Worm (Caenorhabditis elegans) whole organism, L3 larva: Measurements from ENCODE around the gene kel-1.

Experiments used
- ZK546.5 ChIP-seq: sonication (generic microtip); optimal IDR thresholded peaks from 2 replicates; lab custom pipeline; 2017; ENCODE audit warnings: missing biosample characterization, missing genetic modification characterization
- egl-5 ChIP-seq: fragments of 150-350 bp; optimal IDR thresholded peaks from 2 replicates; lab custom pipeline; 2017; ENCODE audit warnings: missing biosample characterization, missing genetic modification reagents, missing genetic modification characterization, inconsistent platforms
- elt-1 ChIP-seq: fragments of 150-350 bp; optimal IDR thresholded peaks from 2 replicates; lab custom pipeline; 2014; ENCODE audit warnings: missing biosample characterization, missing genetic modification characterization
- elt-2 ChIP-seq: sonication (generic microtip); optimal IDR thresholded peaks from 2 replicates; lab custom pipeline; 2016; ENCODE audit warnings: missing genetic modification reagents, mild to moderate bottlenecking, missing genetic modification characterization, missing compliant biosample characterization
- fkh-10 ChIP-seq: sonication (generic microtip); optimal IDR thresholded peaks from 2 replicates; lab custom pipeline; 2017; ENCODE audit warnings: missing biosample characterization, missing genetic modification reagents, missing genetic modification characterization
- fos-1 ChIP-seq: fragments of 150-350 bp; optimal IDR thresholded peaks from 2 replicates; lab custom pipeline; 2014; ENCODE audit warnings: missing biosample characterization, missing genetic modification characterization
- nhr-76 ChIP-seq: fragments of 150-350 bp; sonication (generic microtip); optimal IDR thresholded peaks from 5 replicates; lab custom pipeline; 2014; ENCODE audit warnings: missing biosample characterization, missing genetic modification characterization
- pqm-1 ChIP-seq: fragments of 150-350 bp; optimal IDR thresholded peaks from 2 replicates; lab custom pipeline; 2017; ENCODE audit warnings: missing biosample characterization, missing genetic modification characterization, inconsistent platforms
- sea-2 ChIP-seq: fragments of 150-350 bp; sonication (generic microtip); optimal IDR thresholded peaks from 4 replicates; lab custom pipeline; 2014; ENCODE audit warnings: missing biosample characterization, missing genetic modification reagents, missing genetic modification characterization
- skn-1 ChIP-seq: fragments of 150-350 bp; optimal IDR thresholded peaks from 2 replicates; lab custom pipeline; 2014; ENCODE audit warnings: missing biosample characterization, missing genetic modification characterization
- unc-39 ChIP-seq: sonication (generic microtip); optimal IDR thresholded peaks from 4 replicates; lab custom pipeline; 2017; ENCODE audit warnings: missing biosample characterization, missing genetic modification characterization
- ztf-11 ChIP-seq: fragments of 150-350 bp; optimal IDR thresholded peaks from 2 replicates; lab custom pipeline; 2014; ENCODE audit warnings: missing biosample characterization, missing genetic modification characterization

DNA sequence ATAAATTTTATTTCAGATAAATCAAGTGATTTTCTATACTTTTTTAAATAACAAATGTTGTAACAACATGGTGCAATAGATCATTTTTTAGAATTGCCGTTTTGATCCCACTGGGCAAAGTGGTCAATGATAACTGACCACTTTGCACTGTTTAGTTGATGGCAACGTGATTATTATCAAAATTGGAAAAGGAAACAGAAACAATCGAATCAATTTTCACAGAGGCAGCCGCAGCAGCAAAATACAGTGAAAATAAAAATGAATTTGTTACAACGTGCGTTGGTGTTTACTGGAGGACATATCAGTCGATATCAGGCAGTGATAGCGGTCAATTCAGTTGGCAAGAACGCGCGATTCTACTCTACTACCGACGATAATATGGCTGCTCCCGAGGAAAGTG, 17.0 kb downstream of the kel-1 start, which contains the start of gene VF13D12L.3:
- TF ChIP-seq nhr-76 (tag; lab: Kevin White, UChicago) (peak; percentile 42), fkh-10 (GFP tag; lab: Kevin White, UChicago) (no peak), egl-5 (tag; lab: Kevin White, UChicago) (no peak), fos-1 (tag; lab: Kevin White, UChicago) (no peak), ztf-11 (tag; lab: Kevin White, UChicago) (no peak), elt-1 (tag; lab: Kevin White, UChicago) (no peak), pqm-1 (tag; lab: Kevin White, UChicago) (peak; percentile 45), sea-2 (GFP tag; lab: Kevin White, UChicago) (no peak), elt-2 (tag; lab: Kevin White, UChicago) (peak; percentile 5), unc-39 (tag; lab: Kevin White, UChicago) (no peak), skn-1 (no peak), ZK546.5 (tag; lab: Kevin White, UChicago) (no peak)
